Fruit fly (Drosophila melanogaster): ENCODE measurements around the gene CG11756.

CG11756 gene

dm6 chrX:11340719-11341322, 7.1 kb upstream of the CG11756 start (continued):
- no peak for TF ChIP-seq HLH54F (GFP tag; optimal IDR thresholded peaks at IDR 0.05)
- no peak for TF ChIP-seq CG4617 (GFP tag; optimal IDR thresholded peaks at IDR 0.05; ENCODE audit: borderline replicate concordance)
- TF ChIP-seq wor (GFP tag; IDR thresholded peaks at IDR 0.05) = no peak
- no peak for TF ChIP-seq ATbp (GFP tag; optimal IDR thresholded peaks at IDR 0.05)
- TF ChIP-seq CG11723 (GFP tag; optimal IDR thresholded peaks at IDR 0.05) = no peak
- peak; percentile 17 for TF ChIP-seq fd96Cb (tag; optimal IDR thresholded peaks at IDR 0.05)
- TF ChIP-seq Rx (GFP tag; IDR thresholded peaks at IDR 0.05) = no peak
- TF ChIP-seq Blimp-1 (GFP tag; optimal IDR thresholded peaks at IDR 0.05) = no peak
- TF ChIP-seq CG12744 (GFP tag; optimal IDR thresholded peaks at IDR 0.05) = no peak
- no peak for TF ChIP-seq CG15073 (GFP tag; optimal IDR thresholded peaks at IDR 0.05)
- no peak for TF ChIP-seq sqz (GFP tag; optimal IDR thresholded peaks at IDR 0.05)
- TF ChIP-seq peb (GFP tag; IDR thresholded peaks at IDR 0.05) = no peak
- 0 out of 4 replicates have a peak, but pooled peaks have one; percentile 36 for TF ChIP-seq chinmo (GFP tag; IDR thresholded peaks at IDR 0.05; ENCODE audit: partially characterized antibody)
- TF ChIP-seq gro (GFP tag; optimal IDR thresholded peaks at IDR 0.05) = no peak
- no peak for TF ChIP-seq gce (GFP tag; IDR thresholded peaks at IDR 0.05)
- peak; percentile 69 for TF ChIP-seq row (GFP tag; IDR thresholded peaks at IDR 0.05)
- no peak for TF ChIP-seq bbx (GFP tag; IDR thresholded peaks at IDR 0.05; ENCODE audit: partially characterized antibody)
- no peak for TF ChIP-seq emc (GFP tag; optimal IDR thresholded peaks at IDR 0.05)
- no peak for TF ChIP-seq da (GFP tag; optimal IDR thresholded peaks at IDR 0.05)
- TF ChIP-seq CG1024 (GFP tag; IDR thresholded peaks at IDR 0.05) = 0 out of 2 replicates have a peak, but pooled peaks have one; percentile 12
- no peak for TF ChIP-seq CG1529 (GFP tag; optimal IDR thresholded peaks at IDR 0.05)
- TF ChIP-seq CG9932 (GFP tag; IDR thresholded peaks at IDR 0.05) = no peak
- no peak for TF ChIP-seq CTCF (GFP tag; optimal IDR thresholded peaks at IDR 0.05)
- no peak for TF ChIP-seq CG6654 (GFP tag; optimal IDR thresholded peaks at IDR 0.05)
- TF ChIP-seq CG1603 (tag; optimal IDR thresholded peaks at IDR 0.05) = peak; percentile 19
- TF ChIP-seq CG2199 (GFP tag; IDR thresholded peaks at IDR 0.05) = no peak
- TF ChIP-seq dan (GFP tag; IDR thresholded peaks at IDR 0.05) = no peak
- TF ChIP-seq Gsc (GFP tag; IDR thresholded peaks at IDR 0.05) = no peak
- no peak for TF ChIP-seq CG17912 (GFP tag; optimal IDR thresholded peaks at IDR 0.05)
- TF ChIP-seq sisA (GFP tag; IDR thresholded peaks at IDR 0.05) = no peak
- no peak for TF ChIP-seq CG7357 (GFP tag; IDR thresholded peaks at IDR 0.05)
- no peak for TF ChIP-seq cad (GFP tag; optimal IDR thresholded peaks at IDR 0.05)
- no peak for TF ChIP-seq CG7963 (GFP tag; IDR thresholded peaks at IDR 0.05; ENCODE audit: partially characterized antibody)
- no peak for TF ChIP-seq CG11085 (GFP tag; IDR thresholded peaks at IDR 0.05)
- TF ChIP-seq CG17359 (tag; optimal IDR thresholded peaks at IDR 0.05) = no peak
- TF ChIP-seq CG34422 (GFP tag; IDR thresholded peaks at IDR 0.05) = no peak
- peak; percentile 1 for TF ChIP-seq CG3281 (GFP tag; optimal IDR thresholded peaks at IDR 0.05)
- TF ChIP-seq CG10959 (GFP tag; IDR thresholded peaks at IDR 0.05) = no peak
- no peak for TF ChIP-seq dmrt99B (tag; optimal IDR thresholded peaks at IDR 0.05)
- TF ChIP-seq CG7839 (tag; optimal IDR thresholded peaks at IDR 0.05) = peak; percentile 2
- TF ChIP-seq sima (GFP tag; optimal IDR thresholded peaks at IDR 0.05) = no peak
- TF ChIP-seq Rfx (GFP tag; IDR thresholded peaks at IDR 0.05) = no peak
- TF ChIP-seq Lim3 (GFP tag; IDR thresholded peaks at IDR 0.05) = no peak
- no peak for TF ChIP-seq crc (GFP tag; optimal IDR thresholded peaks at IDR 0.05)
- TF ChIP-seq B-H1 (GFP tag; IDR thresholded peaks at IDR 0.05) = no peak
- TF ChIP-seq pho (GFP tag; optimal IDR thresholded peaks at IDR 0.05) = no peak
- no peak for TF ChIP-seq CG13894 (tag; optimal IDR thresholded peaks at IDR 0.05)
- no peak for TF ChIP-seq CG17568 (GFP tag; optimal IDR thresholded peaks at IDR 0.05)
- no peak for TF ChIP-seq CG2116 (GFP tag; optimal IDR thresholded peaks at IDR 0.05)
- no peak for TF ChIP-seq CG6854 (GFP tag; optimal IDR thresholded peaks at IDR 0.05)
- no peak for TF ChIP-seq CHES-1-like (GFP tag; optimal IDR thresholded peaks at IDR 0.05)
- TF ChIP-seq CG4328 (GFP tag; optimal IDR thresholded peaks at IDR 0.05) = no peak
